Worm (Caenorhabditis elegans): ENCODE measurements around the gene Y56A3A.28.

The Y56A3A.28 gene

DNA sequence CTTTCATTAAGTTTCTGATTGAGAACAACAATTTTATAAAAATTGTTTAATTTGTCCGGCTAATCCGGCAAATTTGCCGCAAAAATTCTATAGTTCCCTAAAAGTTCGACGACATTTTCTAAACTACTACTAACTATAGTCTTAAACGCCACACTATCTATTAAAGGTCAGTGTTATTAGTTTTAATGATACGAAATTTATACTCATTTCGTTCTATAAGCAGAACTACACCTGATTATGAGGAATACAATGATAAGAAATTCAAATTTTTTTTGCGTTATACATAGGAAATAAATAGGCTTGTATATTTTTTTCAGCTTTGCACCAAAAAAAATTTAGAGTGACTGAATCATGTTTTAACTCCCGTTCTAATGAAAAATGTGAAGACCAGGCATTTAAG, 22.7 kb downstream of the Y56A3A.28 start:
- TF ChIP-seq unc-62 (GFP tag; optimal IDR thresholded peaks at IDR 0.05) (no peak), ceh-91 (GFP tag; IDR thresholded peaks at IDR 0.05) (no peak), zim-3 (tag; optimal IDR thresholded peaks at IDR 0.05) (no peak), bed-1 (GFP tag; IDR thresholded peaks at IDR 0.05) (no peak), Y53F4B.3 (GFP tag; IDR thresholded peaks at IDR 0.05) (no peak), lsy-27 (tag; optimal IDR thresholded peaks at IDR 0.05; ENCODE audit: borderline replicate concordance, insufficient read depth) (no peak), ztf-26 (tag; optimal IDR thresholded peaks at IDR 0.05) (no peak), ztf-6 (GFP tag; IDR thresholded peaks at IDR 0.05) (no peak), nhr-27 (tag; optimal IDR thresholded peaks at IDR 0.05) (no peak), him-1 (tag; optimal IDR thresholded peaks at IDR 0.05) (no peak), nhr-179 (tag; optimal IDR thresholded peaks at IDR 0.05) (no peak), lin-26 (GFP tag; IDR thresholded peaks at IDR 0.05) (no peak), madf-6 (GFP tag; IDR thresholded peaks at IDR 0.05) (no peak), lsl-1 (GFP tag; optimal IDR thresholded peaks at IDR 0.05) (no peak), nfyb-1 (GFP tag; IDR thresholded peaks at IDR 0.05) (no peak), F57A8.1 (GFP tag; optimal IDR thresholded peaks at IDR 0.05) (no peak), dox-1 (GFP tag; IDR thresholded peaks at IDR 0.05) (no peak)

- TF ChIP-seq dox-1 (GFP tag; IDR thresholded peaks at IDR 0.05) (peak; percentile 53; the same call in 1 of the 2 replicates), cebp-1 (GFP tag; IDR thresholded peaks at IDR 0.05) (no peak), cebp-1 (tag; optimal IDR thresholded peaks at IDR 0.05) (peak; percentile 24), F37B4.10 (GFP tag; IDR thresholded peaks at IDR 0.05) (no peak), lin-35 (GFP tag; optimal IDR thresholded peaks at IDR 0.05) (no peak), ceh-58 (GFP tag; IDR thresholded peaks at IDR 0.05) (no peak), nhr-80 (tag; optimal IDR thresholded peaks at IDR 0.05) (peak; percentile 86), ztf-22 (GFP tag; optimal IDR thresholded peaks at IDR 0.05) (no peak), snpc-3.4 (tag; optimal IDR thresholded peaks at IDR 0.05) (no peak), zfh-2 (GFP tag; conservative IDR thresholded peaks at IDR 0.05) (0 out of 2 replicates have a peak, but pooled peaks have one; percentile 22), F57C9.4 (tag; optimal IDR thresholded peaks at IDR 0.05) (no peak), attf-5 (GFP tag; optimal IDR thresholded peaks at IDR 0.05) (peak; percentile 50), ceh-79 (tag; optimal IDR thresholded peaks at IDR 0.05) (no peak), ceh-91 (GFP tag; IDR thresholded peaks at IDR 0.05) (no peak), bed-2 (GFP tag; IDR thresholded peaks at IDR 0.05) (no peak)
Measured at ce11 chrIII:11947527-11947926, 23.6 kb downstream of the Y56A3A.28 start.

DNA sequence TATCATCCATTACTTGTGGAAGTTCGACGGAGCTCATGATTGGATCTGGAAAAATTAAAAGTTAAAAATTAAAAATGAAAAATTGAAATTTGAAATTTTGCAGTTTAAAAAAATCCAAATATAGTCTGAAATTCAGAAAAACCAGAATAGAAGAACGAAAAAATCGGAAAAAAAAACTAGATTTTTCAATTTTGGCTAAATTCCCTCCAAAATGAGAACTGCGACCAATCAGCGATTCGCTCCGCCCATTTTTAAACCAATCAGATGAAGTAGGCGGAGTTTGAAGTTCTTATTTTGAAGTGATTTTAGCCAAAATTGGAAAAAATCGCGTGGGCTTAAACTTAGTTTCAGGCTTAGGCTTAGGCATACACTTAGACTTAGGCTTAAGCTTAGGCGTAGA, 24.2 kb downstream of the Y56A3A.28 start, which contains the start of gene Y56A3A.7:
Gene Y56A3A.7 (minus strand): TSS at position 47 of the 400 bp plus-strand sequence.
- no peak for TF ChIP-seq rcor-1 (GFP tag; IDR thresholded peaks at IDR 0.05)
- TF ChIP-seq ZK185.1 (tag; optimal IDR thresholded peaks at IDR 0.05; ENCODE audit: poor library complexity, severe bottlenecking), result no peak
- TF ChIP-seq nhr-120 (GFP tag; IDR thresholded peaks at IDR 0.05), result no peak
- TF ChIP-seq C06A6.2 (GFP tag; conservative IDR thresholded peaks at IDR 0.05), result no peak
- no peak for TF ChIP-seq attf-5 (GFP tag; optimal IDR thresholded peaks at IDR 0.05)
- no peak for TF ChIP-seq F39B2.1 (GFP tag; IDR thresholded peaks at IDR 0.05)
- TF ChIP-seq him-1 (tag; optimal IDR thresholded peaks at IDR 0.05), result no peak
- TF ChIP-seq hlh-26 (GFP tag; conservative IDR thresholded peaks at IDR 0.05), result no peak
- TF ChIP-seq ama-1 (optimal IDR thresholded peaks at IDR 0.05), result no peak
- no peak for TF ChIP-seq ama-1 (GFP tag; optimal IDR thresholded peaks at IDR 0.05)
- TF ChIP-seq unc-62 (GFP tag; optimal IDR thresholded peaks at IDR 0.05), result no peak
- no peak for TF ChIP-seq egl-44 (GFP tag; IDR thresholded peaks at IDR 0.05)
- TF ChIP-seq madf-10 (tag; optimal IDR thresholded peaks at IDR 0.05), result no peak
- TF ChIP-seq lsl-1 (GFP tag; optimal IDR thresholded peaks at IDR 0.05), result no peak

Data from whole organism, young adult.